Fruit fly (Drosophila melanogaster) whole organism, embryonic: Measurements from ENCODE around the gene CG15375.

Source experiments
- Asciz ChIP-seq: fragments of 200-800 bp; sonication (Bioruptor generic); optimal IDR thresholded peaks from 2 replicates; lab custom pipeline; 2017; ENCODE audit warnings: missing biosample characterization, mild to moderate bottlenecking, missing genetic modification characterization, missing genetic modification reagents
- Bdp1 ChIP-seq: fragments of 200-800 bp; sonication (Bioruptor generic); optimal IDR thresholded peaks from 3 replicates; lab custom pipeline; 2016; ENCODE audit warnings: missing biosample characterization, missing genetic modification characterization
- BtbVII ChIP-seq: fragments of 200-800 bp; sonication (Bioruptor generic); optimal IDR thresholded peaks from 3 replicates; lab custom pipeline; 2017; ENCODE audit warnings: missing biosample characterization, mild to moderate bottlenecking, missing genetic modification characterization
- CG10462 ChIP-seq: fragments of 200-800 bp; sonication (Bioruptor generic); optimal IDR thresholded peaks from 2 replicates; lab custom pipeline; 2016; ENCODE audit warnings: missing biosample characterization, missing genetic modification characterization
- CG12104 ChIP-seq: fragments of 200-800 bp; sonication (Bioruptor generic); optimal IDR thresholded peaks from 3 replicates; lab custom pipeline; 2016; ENCODE audit warnings: missing biosample characterization, missing genetic modification characterization
- CG13287 ChIP-seq: fragments of 200-800 bp; sonication (Bioruptor generic); IDR thresholded peaks from 2 replicates; pipeline ENCODE4 v1.3.6; 2022; ENCODE audit warnings: missing biosample characterization, missing genetic modification characterization; ENCODE audit not compliant: partially characterized antibody
- CG14710 ChIP-seq: fragments of 200-800 bp; sonication (Bioruptor generic); optimal IDR thresholded peaks from 3 replicates; lab custom pipeline; 2019; ENCODE audit warnings: missing biosample characterization, mild to moderate bottlenecking, missing genetic modification characterization, moderate library complexity
- CG14860 ChIP-seq: fragments of 200-800 bp; sonication (Bioruptor generic); IDR thresholded peaks from 3 replicates; pipeline ENCODE4 v1.3.6; 2022; ENCODE audit warnings: missing biosample characterization, missing genetic modification characterization; ENCODE audit not compliant: partially characterized antibody
- CG15601 ChIP-seq: fragments of 200-800 bp; sonication (Bioruptor generic); optimal IDR thresholded peaks from 3 replicates; lab custom pipeline; 2019; ENCODE audit warnings: missing biosample characterization, mild to moderate bottlenecking, missing genetic modification characterization, moderate library complexity
- CG1647 ChIP-seq: fragments of 200-800 bp; sonication (Bioruptor generic); optimal IDR thresholded peaks from 3 replicates; lab custom pipeline; 2016; ENCODE audit warnings: missing biosample characterization, missing genetic modification characterization
- CG31365 ChIP-seq: fragments of 200-800 bp; sonication (Bioruptor generic); optimal IDR thresholded peaks from 2 replicates; lab custom pipeline; 2018; ENCODE audit warnings: missing biosample characterization, mild to moderate bottlenecking, missing genetic modification characterization
- CG3726 ChIP-seq: fragments of 200-800 bp; sonication (Bioruptor generic); IDR thresholded peaks from 3 replicates; pipeline ENCODE4, ENCODE4 v1.3.6; 2022; ENCODE audit warnings: missing biosample characterization, missing genetic modification characterization
- CG4282 ChIP-seq: fragments of 200-800 bp; sonication (Bioruptor generic); optimal IDR thresholded peaks from 2 replicates; lab custom pipeline; 2016; ENCODE audit warnings: missing biosample characterization, missing genetic modification characterization
- CG4617 ChIP-seq: fragments of 200-800 bp; sonication (Bioruptor generic); optimal IDR thresholded peaks from 3 replicates; lab custom pipeline; 2016; ENCODE audit warnings: missing biosample characterization, missing genetic modification characterization, borderline replicate concordance
- CG4820 ChIP-seq: fragments of 200-800 bp; sonication (Bioruptor generic); optimal IDR thresholded peaks from 3 replicates; lab custom pipeline; 2016; ENCODE audit warnings: missing biosample characterization, missing genetic modification characterization
- CG6813 ChIP-seq: fragments of 200-800 bp; sonication (Bioruptor generic); optimal IDR thresholded peaks from 2 replicates; lab custom pipeline; 2017; ENCODE audit warnings: missing biosample characterization, missing genetic modification characterization, mild to moderate bottlenecking, moderate library complexity, missing genetic modification reagents
- CG7271 ChIP-seq: fragments of 200-800 bp; sonication (Bioruptor generic); optimal IDR thresholded peaks from 2 replicates; lab custom pipeline; 2018; ENCODE audit warnings: missing biosample characterization, mild to moderate bottlenecking, missing genetic modification characterization, moderate library complexity
- CG8089 ChIP-seq: fragments of 200-800 bp; sonication (Bioruptor generic); optimal IDR thresholded peaks from 3 replicates; lab custom pipeline; 2016; ENCODE audit warnings: missing biosample characterization, missing genetic modification characterization
- D19A ChIP-seq: fragments of 200-800 bp; optimal IDR thresholded peaks from 3 replicates; lab custom pipeline; 2019; ENCODE audit warnings: missing biosample characterization, mild to moderate bottlenecking, missing genetic modification characterization, moderate library complexity
- Doc3 ChIP-seq: fragments of 200-800 bp; sonication (Bioruptor generic); IDR thresholded peaks from 3 replicates; pipeline ENCODE4 v1.3.6; 2022; ENCODE audit warnings: missing biosample characterization, missing genetic modification characterization; ENCODE audit not compliant: partially characterized antibody
- Eip74EF ChIP-seq, 2 experiments: fragments of 200-800 bp in 1 of 2; fragments of >200 bp in 1 of 2; sonication (Bioruptor generic) in 1 of 2; optimal IDR thresholded peaks; 2 replicates each; lab custom pipeline; 2017 to 2019; ENCODE audit warnings: missing biosample characterization in 2 of 2, missing genetic modification characterization in 2 of 2, mild to moderate bottlenecking in 1 of 2, moderate library complexity in 1 of 2
- Fer3 ChIP-seq: fragments of 200-800 bp; sonication (Bioruptor generic); optimal IDR thresholded peaks from 2 replicates; lab custom pipeline; 2018; ENCODE audit warnings: missing biosample characterization, mild to moderate bottlenecking, missing genetic modification characterization, moderate library complexity
- HHEX ChIP-seq: fragments of 200-800 bp; sonication (Bioruptor generic); optimal IDR thresholded peaks from 3 replicates; lab custom pipeline; 2017; ENCODE audit warnings: missing biosample characterization, mild to moderate bottlenecking, missing genetic modification characterization, missing genetic modification reagents
- HLH4C ChIP-seq: fragments of 200-800 bp; sonication (Bioruptor generic); IDR thresholded peaks from 3 replicates; pipeline ENCODE4 v1.3.6; 2022; ENCODE audit warnings: missing biosample characterization, missing genetic modification characterization; ENCODE audit not compliant: partially characterized antibody
- Med ChIP-seq: fragments of 200-800 bp; sonication (Bioruptor generic); peaks from one replicate; lab custom pipeline; 2016; ENCODE audit warnings: missing biosample characterization, missing genetic modification characterization, mild to moderate bottlenecking, inconsistent platforms, moderate library complexity
- Poxn ChIP-seq: fragments of 200-800 bp; sonication (Bioruptor generic); IDR thresholded peaks from 2 replicates; pipeline ENCODE4 v1.3.6; 2022; ENCODE audit warnings: missing biosample characterization, missing genetic modification characterization
- ab ChIP-seq: fragments of 200-800 bp; sonication (Bioruptor generic); optimal IDR thresholded peaks from 2 replicates; lab custom pipeline; 2016; ENCODE audit warnings: missing biosample characterization, missing genetic modification characterization
- al ChIP-seq: fragments of 200-800 bp; sonication (Bioruptor generic); IDR thresholded peaks from 2 replicates; pipeline ENCODE4 v1.3.6; 2022; ENCODE audit warnings: missing biosample characterization, missing genetic modification characterization
- amos ChIP-seq: fragments of 200-800 bp; sonication (Bioruptor generic); IDR thresholded peaks from 2 replicates; pipeline ENCODE4 v1.3.6; 2022; ENCODE audit warnings: missing biosample characterization, missing genetic modification characterization; ENCODE audit not compliant: partially characterized antibody
- ara ChIP-seq: fragments of 200-800 bp; sonication (Bioruptor generic); IDR thresholded peaks from 2 replicates; pipeline ENCODE4 v1.3.6; 2022; ENCODE audit warnings: missing biosample characterization, missing genetic modification characterization
- cg ChIP-seq: fragments of 200-800 bp; sonication (Bioruptor generic); optimal IDR thresholded peaks from 3 replicates; lab custom pipeline; 2019; ENCODE audit warnings: missing biosample characterization, mild to moderate bottlenecking, missing genetic modification characterization, moderate library complexity
- ci ChIP-seq: fragments of 200-800 bp; sonication (Bioruptor generic); IDR thresholded peaks from 3 replicates; pipeline ENCODE4 v1.3.6; 2022; ENCODE audit warnings: missing biosample characterization, missing genetic modification characterization
- crol ChIP-seq: fragments of 200-800 bp; sonication (Bioruptor generic); IDR thresholded peaks from 2 replicates; pipeline ENCODE4 v1.3.6; 2022; ENCODE audit warnings: missing biosample characterization, missing genetic modification characterization
- dm ChIP-seq: fragments of 200-800 bp; sonication (Bioruptor generic); optimal IDR thresholded peaks from 3 replicates; lab custom pipeline; 2016; ENCODE audit warnings: missing biosample characterization, missing genetic modification characterization
- emc ChIP-seq: fragments of 200-800 bp; sonication (Bioruptor generic); optimal IDR thresholded peaks from 2 replicates; lab custom pipeline; 2016; ENCODE audit warnings: missing biosample characterization, missing genetic modification characterization
- gfzf ChIP-seq: fragments of 200-800 bp; sonication (Bioruptor generic); optimal IDR thresholded peaks from 2 replicates; lab custom pipeline; 2016; ENCODE audit warnings: missing biosample characterization, mild to moderate bottlenecking, missing genetic modification characterization, moderate library complexity
- hkb ChIP-seq, 2 experiments: fragments of 200-800 bp in 1 of 2; fragments of >200 bp in 1 of 2; sonication (Bioruptor generic) in 1 of 2; IDR thresholded peaks in 1 of 2; optimal IDR thresholded peaks in 1 of 2; 2 replicates each; pipeline versions ENCODE4 v1.3.6 to Lab custom; 2017 to 2022; ENCODE audit warnings: missing biosample characterization in 1 of 2, missing genetic modification characterization in 1 of 2
- kah ChIP-seq: fragments of 200-800 bp; sonication (Bioruptor generic); optimal IDR thresholded peaks from 2 replicates; lab custom pipeline; 2018; ENCODE audit warnings: missing biosample characterization, mild to moderate bottlenecking, missing genetic modification characterization
- lbe ChIP-seq: fragments of 200-800 bp; sonication (Bioruptor generic); optimal IDR thresholded peaks from 2 replicates; lab custom pipeline; 2016; ENCODE audit warnings: missing biosample characterization, mild to moderate bottlenecking, missing genetic modification characterization
- luna ChIP-seq: fragments of 200-800 bp; sonication (Bioruptor generic); optimal IDR thresholded peaks from 2 replicates; lab custom pipeline; 2016; ENCODE audit warnings: missing biosample characterization, missing genetic modification characterization
- mirr ChIP-seq: fragments of 200-800 bp; sonication (Bioruptor generic); optimal IDR thresholded peaks from 3 replicates; lab custom pipeline; 2018; ENCODE audit warnings: missing biosample characterization, mild to moderate bottlenecking, missing genetic modification characterization
- pb ChIP-seq: fragments of 200-800 bp; sonication (Bioruptor generic); optimal IDR thresholded peaks from 3 replicates; lab custom pipeline; 2016; ENCODE audit warnings: missing biosample characterization, missing genetic modification characterization
- pros ChIP-seq: fragments of 200-800 bp; sonication (Bioruptor generic); optimal IDR thresholded peaks from 3 replicates; lab custom pipeline; 2019; ENCODE audit warnings: missing biosample characterization, mild to moderate bottlenecking, missing genetic modification characterization, moderate library complexity
- pum ChIP-seq: fragments of 200-800 bp; sonication (Bioruptor generic); optimal IDR thresholded peaks from 2 replicates; lab custom pipeline; 2016; ENCODE audit warnings: missing biosample characterization, missing genetic modification characterization
- sna ChIP-seq: fragments of 200-800 bp; sonication (Bioruptor generic); IDR thresholded peaks from 2 replicates; pipeline ENCODE4 v1.3.6; 2022; ENCODE audit warnings: missing biosample characterization, missing genetic modification characterization; ENCODE audit not compliant: partially characterized antibody
- sob ChIP-seq: fragments of 200-800 bp; sonication (Bioruptor generic); IDR thresholded peaks from 2 replicates; pipeline ENCODE4 v1.3.6; 2022; ENCODE audit warnings: missing biosample characterization, missing genetic modification characterization
- stwl ChIP-seq: fragments of 200-800 bp; sonication (Bioruptor generic); optimal IDR thresholded peaks from 3 replicates; lab custom pipeline; 2018; ENCODE audit warnings: missing biosample characterization, mild to moderate bottlenecking, missing genetic modification characterization, moderate library complexity
- usp ChIP-seq: fragments of >200 bp; optimal IDR thresholded peaks from 2 replicates; lab custom pipeline; 2017; ENCODE audit warnings: missing biosample characterization, missing genetic modification characterization
- wek ChIP-seq: fragments of 200-800 bp; sonication (Bioruptor generic); optimal IDR thresholded peaks from 3 replicates; lab custom pipeline; 2018; ENCODE audit warnings: missing biosample characterization, mild to moderate bottlenecking, missing genetic modification characterization, moderate library complexity

Gene CG15375

DNA sequence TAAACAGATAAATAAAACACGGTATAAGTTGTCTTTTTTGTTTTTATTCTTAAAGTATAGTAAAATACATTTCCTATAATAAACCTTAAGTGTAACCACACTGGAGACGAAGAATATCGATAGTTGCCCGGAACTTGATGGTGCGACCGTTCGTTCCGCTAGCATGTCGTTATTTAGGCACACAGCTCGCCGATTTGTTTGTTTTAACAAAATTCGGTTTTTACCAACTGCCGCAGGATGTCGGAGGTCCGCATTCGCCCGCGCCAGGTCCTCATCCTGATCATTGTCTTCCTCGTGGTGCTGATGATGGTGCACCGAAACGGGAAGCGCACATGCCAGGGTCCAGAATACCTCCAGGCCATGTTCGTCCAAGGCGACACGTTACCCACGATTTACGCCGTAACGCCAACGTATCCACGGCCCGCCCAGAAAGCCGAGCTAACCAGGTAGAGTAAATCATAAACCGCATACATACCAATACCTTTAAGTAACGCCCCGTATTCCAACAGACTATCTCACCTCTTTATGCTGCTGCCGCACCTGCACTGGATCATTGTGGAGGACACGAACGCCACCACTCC, 30.0 kb downstream of the CG15375 start, which contains the start of gene GlcAT-I (continued):
- TF ChIP-seq al (GFP tag; lab: Robert Waterston, UW) (no peak), Eip74EF (GFP tag; optimal IDR thresholded peaks at IDR 0.05; lab: Kevin White, UChicago) (no peak), Med (GFP tag; lab: Kevin White, UChicago) (no peak), CG8089 (GFP tag; lab: Kevin White, UChicago) (no peak), mirr (GFP tag; lab: Kevin White, UChicago) (no peak), ara (GFP tag; lab: Robert Waterston, UW) (no peak), CG31365 (tag; lab: Kevin White, UChicago) (no peak), CG15601 (tag; lab: Kevin White, UChicago) (no peak), BtbVII (GFP tag; lab: Kevin White, UChicago) (no peak), CG4820 (GFP tag; lab: Kevin White, UChicago) (no peak), CG6813 (GFP tag; lab: Kevin White, UChicago) (no peak), CG12104 (no peak), pros (no peak), CG13287 (GFP tag; lab: Robert Waterston, UW) (peak; percentile 70), CG7271 (no peak), luna (GFP tag; lab: Kevin White, UChicago) (no peak), HHEX (GFP tag; lab: Kevin White, UChicago) (no peak), CG3726 (no peak), Asciz (GFP tag; lab: Kevin White, UChicago) (no peak), CG14860 (GFP tag; lab: Robert Waterston, UW) (0 out of 3 replicates have a peak, but pooled peaks have one; percentile 43), D19A (tag; lab: Kevin White, UChicago) (no peak), ci (GFP tag; lab: Robert Waterston, UW) (no peak; the same call in 2 of the 3 replicates), dm (GFP tag; lab: Kevin White, UChicago) (peak; percentile 29), kah (no peak), amos (GFP tag; lab: Robert Waterston, UW) (peak; percentile 62), wek (GFP tag; lab: Kevin White, UChicago) (no peak), lbe (GFP tag; lab: Kevin White, UChicago) (no peak), emc (GFP tag; lab: Kevin White, UChicago) (no peak), cg (GFP tag; lab: Kevin White, UChicago) (no peak), gfzf (GFP tag; lab: Kevin White, UChicago) (peak; percentile 76), CG1647 (GFP tag; lab: Kevin White, UChicago) (no peak), CG10462 (no peak), CG14710 (tag; lab: Kevin White, UChicago) (peak; percentile 99), pb (GFP tag; lab: Kevin White, UChicago) (no peak), usp (GFP tag; lab: Kevin White, UChicago) (no peak), HLH4C (GFP tag; lab: Robert Waterston, UW) (no peak), sna (GFP tag; lab: Robert Waterston, UW) (0 out of 2 replicates have a peak, but pooled peaks have one; percentile 44), stwl (tag; lab: Kevin White, UChicago) (peak; percentile 76), Bdp1 (GFP tag; lab: Kevin White, UChicago) (no peak), crol (GFP tag; lab: Robert Waterston, UW) (no peak), Poxn (GFP tag; lab: Robert Waterston, UW) (no peak), Fer3 (tag; lab: Kevin White, UChicago) (no peak), hkb (optimal IDR thresholded peaks at IDR 0.05; lab: Kevin White, UChicago) (no peak), hkb (GFP tag; IDR thresholded peaks at IDR 0.05; lab: Robert Waterston, UW) (no peak), Doc3 (0 out of 3 replicates have a peak, but pooled peaks have one; percentile 29), CG4282 (GFP tag; lab: Kevin White, UChicago) (no peak), sob (no peak), CG4617 (peak; percentile 64), ab (GFP tag; lab: Kevin White, UChicago) (no peak), pum (GFP tag; lab: Kevin White, UChicago) (no peak)
